Fruit fly (Drosophila melanogaster): Measurements from ENCODE around the gene toy.

DNA sequence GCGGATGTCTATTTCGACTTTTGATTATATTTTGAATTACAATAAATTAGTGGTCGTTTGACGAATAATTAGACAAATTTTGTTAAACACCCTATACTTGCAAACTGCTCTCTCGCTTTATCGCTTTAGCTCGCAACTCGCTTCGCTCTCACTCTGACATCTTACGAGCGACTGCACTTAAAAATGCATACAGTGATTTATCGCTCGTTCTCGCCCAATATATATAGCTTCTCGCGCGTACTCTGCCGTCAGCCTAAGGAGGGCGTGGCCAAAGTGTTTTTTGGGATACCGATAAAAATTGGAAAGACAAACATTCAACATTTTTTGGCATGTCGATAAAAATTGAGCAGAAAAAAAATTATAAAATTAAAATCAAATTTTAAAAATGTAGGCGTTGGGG is 18.9 kb downstream of the toy start:
- TF ChIP-seq pan (optimal IDR thresholded peaks at IDR 0.05) (no peak), psq (GFP tag; optimal IDR thresholded peaks at IDR 0.05) (no peak), brk (GFP tag; optimal IDR thresholded peaks at IDR 0.05) (no peak), CG9705 (GFP tag; optimal IDR thresholded peaks at IDR 0.05) (no peak), Mio (GFP tag; optimal IDR thresholded peaks at IDR 0.05) (no peak), usp (GFP tag; optimal IDR thresholded peaks at IDR 0.05) (no peak), br (GFP tag; optimal IDR thresholded peaks at IDR 0.05) (no peak), fru (GFP tag; optimal IDR thresholded peaks at IDR 0.05) (no peak), h (GFP tag; optimal IDR thresholded peaks at IDR 0.05) (no peak), Hr83 (GFP tag; optimal IDR thresholded peaks at IDR 0.05; ENCODE audit: poor library complexity, severe bottlenecking) (no peak), Rel (GFP tag; optimal IDR thresholded peaks at IDR 0.05) (no peak), Rel (tag; optimal IDR thresholded peaks at IDR 0.05) (no peak)

All from whole organism, wandering third instar larva.